Worm (Caenorhabditis elegans) whole organism, midembryonic: ENCODE results near the gene epc-1.
A peak's percentile ranks its signal among the peaks of the same experiment; 100 is the strongest.

Experiments
- T22C8.4 ChIP-seq: fragments of 200-800 bp; sonication (Bioruptor generic); IDR thresholded peaks from 2 replicates; pipeline ENCODE4 v1.3.6; 2022; ENCODE audit warnings: missing genetic modification characterization, missing compliant biosample characterization
- flt-1 ChIP-seq: fragments of 200-800 bp; sonication (Bioruptor generic); IDR thresholded peaks from 2 replicates; pipeline ENCODE4 v1.3.6; 2022; ENCODE audit warnings: missing genetic modification characterization, missing compliant biosample characterization

ce11 chrIII:12558097-12558594 lies 50.2 kb downstream of the epc-1 start:
- TF ChIP-seq flt-1 (GFP tag; lab: Robert Waterston, UW), result peak; percentile 47; the same call in 1 of the 2 replicates
- TF ChIP-seq T22C8.4, result no peak
